Worm (Caenorhabditis elegans) whole organism, mixed stage, embryonic: ENCODE results near the gene C08F11.3.

Experiments
- ceh-39 ChIP-seq: fragments of 150-350 bp; optimal IDR thresholded peaks from 2 replicates; lab custom pipeline; 2014; ENCODE audit warnings: missing biosample characterization, missing genetic modification characterization
- ham-2 ChIP-seq: fragments of 200-800 bp; sonication (Bioruptor generic); optimal IDR thresholded peaks from 2 replicates; lab custom pipeline; 2018; ENCODE audit warnings: mild to moderate bottlenecking, missing genetic modification characterization, missing compliant biosample characterization
- unc-39 ChIP-seq: fragments of 150-350 bp; optimal IDR thresholded peaks from 2 replicates; lab custom pipeline; 2014; ENCODE audit warnings: missing biosample characterization, missing genetic modification characterization

DNA sequence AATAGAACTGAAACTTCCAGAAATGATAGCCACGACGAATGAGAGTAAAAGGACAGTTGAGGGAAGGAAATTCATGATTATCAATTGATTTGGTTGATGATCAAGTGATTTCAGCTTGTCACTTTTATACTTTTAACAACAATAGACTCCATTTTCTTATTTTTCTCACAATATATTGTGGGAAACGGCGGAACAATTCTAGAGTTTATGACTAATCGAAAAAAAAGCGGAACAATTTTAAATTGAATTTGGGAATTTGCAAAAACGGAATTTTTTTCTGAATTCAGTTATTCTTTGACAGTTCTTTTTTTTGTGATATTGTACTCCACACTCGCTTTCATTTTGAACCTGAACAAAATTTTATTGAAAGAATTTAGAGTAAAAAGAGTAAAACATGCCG is 44.8 kb downstream of the C08F11.3 start, which contains the start of gene Y45F10C.4:
- no peak for TF ChIP-seq ham-2 (GFP tag; lab: Kevin White, UChicago)
- TF ChIP-seq unc-39 (tag; lab: Kevin White, UChicago): no peak
- TF ChIP-seq ceh-39 (tag; lab: Kevin White, UChicago): no peak
